Worm (Caenorhabditis elegans): Measurements from ENCODE around the gene W07B8.4.
A peak's percentile ranks its signal among the peaks of the same experiment; 100 is the strongest.

The W07B8.4 gene

ce11 chrV:1156431-1156830 lies 24.7 kb upstream of the W07B8.4 start:
- TF ChIP-seq F26F4.8 (GFP tag; conservative IDR thresholded peaks at IDR 0.05) (no peak), lin-38 (GFP tag; IDR thresholded peaks at IDR 0.05) (no peak), aha-1 (tag) (peak; percentile 94), mdl-1 (tag; optimal IDR thresholded peaks at IDR 0.05) (no peak), zfp-3 (GFP tag; conservative IDR thresholded peaks at IDR 0.05) (no peak), ama-1 (optimal IDR thresholded peaks at IDR 0.05) (peak; percentile 55), lin-13 (GFP tag; optimal IDR thresholded peaks at IDR 0.05) (no peak), aly-2 (tag; optimal IDR thresholded peaks at IDR 0.05) (no peak), ceh-32 (tag; optimal IDR thresholded peaks at IDR 0.05; ENCODE audit: poor library complexity) (no peak)

- TF ChIP-seq arid-1 (GFP tag; conservative IDR thresholded peaks at IDR 0.05) (0 out of 2 replicates have a peak, but pooled peaks have one; percentile 23), ceh-20 (GFP tag; IDR thresholded peaks at IDR 0.05) (no peak), dmd-6 (GFP tag; IDR thresholded peaks at IDR 0.05) (peak; percentile 49), dve-1 (tag; optimal IDR thresholded peaks at IDR 0.05; ENCODE audit: insufficient read depth) (peak; percentile 22), hlh-11 (tag; optimal IDR thresholded peaks at IDR 0.05) (peak; percentile 28), pqm-1 (tag; optimal IDR thresholded peaks at IDR 0.05) (peak; percentile 36), ceh-82 (tag; optimal IDR thresholded peaks at IDR 0.05) (no peak), zfp-2 (tag; optimal IDR thresholded peaks at IDR 0.05) (no peak), lsy-2 (tag; optimal IDR thresholded peaks at IDR 0.05) (peak in 1 of 2 experiments; percentile 31), daf-16 (GFP tag; optimal IDR thresholded peaks at IDR 0.05) (no peak), daf-16 (tag; optimal IDR thresholded peaks at IDR 0.05) (peak; percentile 81), lin-38 (GFP tag; IDR thresholded peaks at IDR 0.05) (peak; percentile 30; the same call in 1 of the 2 replicates), nhr-28 (tag; optimal IDR thresholded peaks at IDR 0.05) (peak; percentile 74)
Measured at ce11 chrV:1155914-1156313, 24.2 kb upstream of the W07B8.4 start, which contains the start of gene cmd-1. cmd-1 (plus strand) TSS chrV:1156271.

- TF ChIP-seq ceh-62 (tag; optimal IDR thresholded peaks at IDR 0.05): no peak
- no peak for TF ChIP-seq zfp-3 (GFP tag; conservative IDR thresholded peaks at IDR 0.05)
- no peak for TF ChIP-seq daf-12 (tag; optimal IDR thresholded peaks at IDR 0.05)
- no peak for TF ChIP-seq aly-2 (tag; optimal IDR thresholded peaks at IDR 0.05)
- TF ChIP-seq ZK337.2 (GFP tag; IDR thresholded peaks at IDR 0.05): no peak
- TF ChIP-seq lin-15B (tag; optimal IDR thresholded peaks at IDR 0.05): no peak
- no peak for TF ChIP-seq zfp-2 (tag; optimal IDR thresholded peaks at IDR 0.05)
- TF ChIP-seq sdz-12 (GFP tag; optimal IDR thresholded peaks at IDR 0.05): no peak
- no peak for TF ChIP-seq madf-9 (GFP tag; conservative IDR thresholded peaks at IDR 0.05)
- peak; percentile 33 for TF ChIP-seq mes-2 (tag; optimal IDR thresholded peaks at IDR 0.05; ENCODE audit: poor library complexity, severe bottlenecking)
- no peak for TF ChIP-seq zip-2 (tag; optimal IDR thresholded peaks at IDR 0.05)
- TF ChIP-seq gei-8 (GFP tag; optimal IDR thresholded peaks at IDR 0.05): no peak
- peak; percentile 55 for TF ChIP-seq hlh-30 (tag; optimal IDR thresholded peaks at IDR 0.05; ENCODE audit: insufficient read depth)
- no peak for TF ChIP-seq lim-7 (GFP tag; IDR thresholded peaks at IDR 0.05)
- no peak for TF ChIP-seq Y48G9A.11 (GFP tag; IDR thresholded peaks at IDR 0.05)
- no peak for TF ChIP-seq skn-1 (tag; optimal IDR thresholded peaks at IDR 0.05)
- TF ChIP-seq spr-3 (GFP tag; optimal IDR thresholded peaks at IDR 0.05): no peak
- TF ChIP-seq F44E2.7 (GFP tag; IDR thresholded peaks at IDR 0.05): no peak
- no peak for TF ChIP-seq dve-1 (tag; optimal IDR thresholded peaks at IDR 0.05; ENCODE audit: insufficient read depth)
- no peak for TF ChIP-seq ceh-44 (GFP tag; IDR thresholded peaks at IDR 0.05)
- TF ChIP-seq Y105C5A.15 (GFP tag; IDR thresholded peaks at IDR 0.05): no peak
- peak; percentile 6 for TF ChIP-seq nhr-6 (tag; optimal IDR thresholded peaks at IDR 0.05)
- no peak for TF ChIP-seq nhr-42 (GFP tag; IDR thresholded peaks at IDR 0.05)
- peak; percentile 51 for TF ChIP-seq lin-38 (GFP tag; IDR thresholded peaks at IDR 0.05)
- TF ChIP-seq set-16 (GFP tag; IDR thresholded peaks at IDR 0.05): peak; percentile 60
- no peak for TF ChIP-seq dpl-1 (GFP tag; optimal IDR thresholded peaks at IDR 0.05)
- no peak for TF ChIP-seq unc-39 (tag; optimal IDR thresholded peaks at IDR 0.05)
- peak in 1 of 2 experiments; percentile 41 for TF ChIP-seq unc-62 (GFP tag; optimal IDR thresholded peaks at IDR 0.05 in 1 of 2)
- no peak for TF ChIP-seq unc-62 (tag; optimal IDR thresholded peaks at IDR 0.05)
- TF ChIP-seq lin-29 (GFP tag; IDR thresholded peaks at IDR 0.05): 0 out of 2 replicates have a peak, but pooled peaks have one; percentile 33
- no peak for TF ChIP-seq snpc-4 (tag; optimal IDR thresholded peaks at IDR 0.05)
- TF ChIP-seq nhr-28 (tag; optimal IDR thresholded peaks at IDR 0.05): peak; percentile 23
- no peak for TF ChIP-seq dmd-6 (GFP tag; IDR thresholded peaks at IDR 0.05)
Measured at ce11 chrV:1154472-1155278, 22.9 kb upstream of the W07B8.4 start.

Measured in whole organism, L4 larva.